Worm (Caenorhabditis elegans): Measurements from ENCODE around the gene F42A10.7.

The F42A10.7 gene

DNA sequence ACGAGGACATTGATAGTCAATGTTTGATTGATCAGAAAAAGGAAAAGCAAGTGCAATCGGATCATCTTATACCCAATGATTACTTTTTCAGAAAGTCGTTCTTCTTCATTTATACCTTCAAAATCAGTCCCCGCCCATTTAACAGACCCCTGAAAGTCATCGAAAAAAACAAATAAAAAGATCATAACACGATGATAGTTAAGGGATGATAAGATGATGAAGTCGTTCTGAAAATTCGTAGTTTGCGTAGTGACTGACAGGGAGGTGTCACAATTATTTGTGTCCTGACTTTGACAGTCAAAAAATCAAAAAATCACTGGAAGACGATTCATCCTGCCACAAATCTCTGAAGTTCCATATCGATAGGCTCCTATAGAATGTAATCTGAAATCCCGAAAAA, 16.0 kb upstream of the F42A10.7 start, which contains the start of gene ugt-66:
TSS of gene ugt-66 (minus strand) at position 101 of the 400 bp plus-strand sequence.
- TF ChIP-seq tra-4 (tag; optimal IDR thresholded peaks at IDR 0.05) (no peak), F13C5.2 (tag; optimal IDR thresholded peaks at IDR 0.05) (no peak), hnd-1 (tag; optimal IDR thresholded peaks at IDR 0.05) (no peak), tbx-11 (GFP tag; IDR thresholded peaks at IDR 0.05) (no peak), sea-1 (GFP tag; conservative IDR thresholded peaks at IDR 0.05) (no peak), pes-1 (GFP tag; IDR thresholded peaks at IDR 0.05) (no peak), hmbx-1 (tag; optimal IDR thresholded peaks at IDR 0.05) (no peak), ama-1 (optimal IDR thresholded peaks at IDR 0.05) (no peak), scrt-1 (GFP tag; IDR thresholded peaks at IDR 0.05) (no peak), ceh-13 (GFP tag; optimal IDR thresholded peaks at IDR 0.05) (no peak), tbx-37 (GFP tag; conservative IDR thresholded peaks at IDR 0.05) (no peak), hmg-4 (GFP tag; optimal IDR thresholded peaks at IDR 0.05) (no peak), ceh-36 (tag; optimal IDR thresholded peaks at IDR 0.05) (no peak), flt-1 (GFP tag; IDR thresholded peaks at IDR 0.05) (no peak), aly-1 (tag; optimal IDR thresholded peaks at IDR 0.05) (no peak)

DNA sequence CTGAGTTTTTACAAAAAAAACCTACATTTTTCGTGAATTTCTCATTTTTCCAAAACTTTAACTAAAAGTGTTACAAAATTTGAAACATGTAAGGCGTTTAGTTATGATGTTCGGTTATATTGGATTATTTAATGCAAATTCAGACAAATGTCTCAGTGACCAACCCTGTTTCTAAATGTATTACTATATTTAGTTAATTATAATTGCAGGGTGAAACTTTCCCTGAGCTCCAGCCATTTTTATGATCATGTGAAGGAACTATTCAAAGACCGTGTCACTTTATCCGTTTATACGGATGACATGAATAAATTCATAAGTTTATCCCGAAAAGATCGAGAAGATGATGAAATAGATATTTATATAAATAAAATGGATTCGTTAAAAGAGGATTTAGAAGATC, 12.3 kb upstream of the F42A10.7 start, which contains the start of gene C23G10.5:
TSS of gene C23G10.5 (plus strand) at position 301 of the 400 bp plus-strand sequence.
- TF ChIP-seq ets-7 (tag; optimal IDR thresholded peaks at IDR 0.05) = no peak
- TF ChIP-seq tbx-11 (GFP tag; IDR thresholded peaks at IDR 0.05) = no peak
- TF ChIP-seq tbx-37 (GFP tag; conservative IDR thresholded peaks at IDR 0.05) = no peak
- no peak for TF ChIP-seq tra-4 (tag; optimal IDR thresholded peaks at IDR 0.05)
- TF ChIP-seq aly-1 (tag; optimal IDR thresholded peaks at IDR 0.05) = no peak
- no peak for TF ChIP-seq hmbx-1 (tag; optimal IDR thresholded peaks at IDR 0.05)
- no peak for TF ChIP-seq ceh-13 (GFP tag; optimal IDR thresholded peaks at IDR 0.05)
- TF ChIP-seq ceh-36 (tag; optimal IDR thresholded peaks at IDR 0.05) = no peak
- TF ChIP-seq hmg-4 (GFP tag; optimal IDR thresholded peaks at IDR 0.05) = no peak
- no peak for TF ChIP-seq pes-1 (GFP tag; IDR thresholded peaks at IDR 0.05)
- TF ChIP-seq flt-1 (GFP tag; IDR thresholded peaks at IDR 0.05) = no peak
- no peak for TF ChIP-seq scrt-1 (GFP tag; IDR thresholded peaks at IDR 0.05)

DNA sequence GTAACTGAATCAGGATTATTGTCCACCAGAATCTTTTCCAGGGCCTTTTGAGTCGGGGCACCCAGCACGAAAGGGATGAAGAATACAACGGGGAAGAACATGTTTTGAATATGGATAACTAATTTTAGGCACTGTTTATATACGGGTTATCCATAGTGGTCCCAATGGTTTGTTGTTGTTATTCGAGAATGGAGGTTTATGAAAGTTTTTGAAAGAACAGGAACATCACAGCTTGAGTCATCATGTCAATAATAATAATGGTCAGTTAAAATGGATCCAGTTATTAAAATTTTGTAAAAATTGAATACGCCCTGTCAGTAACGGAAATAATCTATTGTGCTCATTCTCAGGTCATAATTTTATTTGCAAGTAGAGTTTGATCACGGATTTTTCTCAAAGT, 4.6 kb upstream of the F42A10.7 start, which contains the start of gene nas-28:
TSS of gene nas-28 (minus strand) at position 101 of the 400 bp plus-strand sequence.
- TF ChIP-seq B0310.2 (tag; optimal IDR thresholded peaks at IDR 0.05) (no peak), hmg-4 (GFP tag; optimal IDR thresholded peaks at IDR 0.05) (no peak), tra-4 (tag; optimal IDR thresholded peaks at IDR 0.05) (no peak), tbx-37 (GFP tag; conservative IDR thresholded peaks at IDR 0.05) (no peak), ceh-36 (tag; optimal IDR thresholded peaks at IDR 0.05) (no peak), hmbx-1 (tag; optimal IDR thresholded peaks at IDR 0.05) (no peak), tbx-11 (GFP tag; IDR thresholded peaks at IDR 0.05) (no peak), F13C5.2 (tag; optimal IDR thresholded peaks at IDR 0.05) (no peak), aly-1 (tag; optimal IDR thresholded peaks at IDR 0.05) (no peak), sea-1 (GFP tag; conservative IDR thresholded peaks at IDR 0.05) (no peak), hnd-1 (tag; optimal IDR thresholded peaks at IDR 0.05) (no peak), flt-1 (GFP tag; IDR thresholded peaks at IDR 0.05) (no peak), ets-7 (tag; optimal IDR thresholded peaks at IDR 0.05) (no peak), ama-1 (optimal IDR thresholded peaks at IDR 0.05) (no peak), scrt-1 (GFP tag; IDR thresholded peaks at IDR 0.05) (no peak), ceh-13 (GFP tag; optimal IDR thresholded peaks at IDR 0.05) (no peak), pes-1 (GFP tag; IDR thresholded peaks at IDR 0.05) (no peak)

ce11 chrIII:6180294-6180693, 1.8 kb upstream of the F42A10.7 start:
- TF ChIP-seq hmg-4 (GFP tag; optimal IDR thresholded peaks at IDR 0.05) (no peak), flt-1 (GFP tag; IDR thresholded peaks at IDR 0.05) (no peak), ceh-13 (GFP tag; optimal IDR thresholded peaks at IDR 0.05) (no peak), F13C5.2 (tag; optimal IDR thresholded peaks at IDR 0.05) (no peak)

ce11 chrIII:6179062-6179461, 576 bp upstream of the F42A10.7 start:
- TF ChIP-seq B0310.2 (tag; optimal IDR thresholded peaks at IDR 0.05) = no peak
- TF ChIP-seq tra-4 (tag; optimal IDR thresholded peaks at IDR 0.05) = no peak
- TF ChIP-seq hmbx-1 (tag; optimal IDR thresholded peaks at IDR 0.05) = no peak
- TF ChIP-seq F13C5.2 (tag; optimal IDR thresholded peaks at IDR 0.05) = no peak
- no peak for TF ChIP-seq tbx-11 (GFP tag; IDR thresholded peaks at IDR 0.05)
- TF ChIP-seq ets-7 (tag; optimal IDR thresholded peaks at IDR 0.05) = no peak
- TF ChIP-seq pes-1 (GFP tag; IDR thresholded peaks at IDR 0.05) = no peak
- TF ChIP-seq ama-1 (optimal IDR thresholded peaks at IDR 0.05) = no peak
- no peak for TF ChIP-seq sea-1 (GFP tag; conservative IDR thresholded peaks at IDR 0.05)
- TF ChIP-seq tbx-37 (GFP tag; conservative IDR thresholded peaks at IDR 0.05) = no peak
- no peak for TF ChIP-seq flt-1 (GFP tag; IDR thresholded peaks at IDR 0.05)
- TF ChIP-seq ceh-13 (GFP tag; optimal IDR thresholded peaks at IDR 0.05) = no peak
- TF ChIP-seq aly-1 (tag; optimal IDR thresholded peaks at IDR 0.05) = no peak
- no peak for TF ChIP-seq ceh-36 (tag; optimal IDR thresholded peaks at IDR 0.05)
- TF ChIP-seq scrt-1 (GFP tag; IDR thresholded peaks at IDR 0.05) = no peak
- TF ChIP-seq hmg-4 (GFP tag; optimal IDR thresholded peaks at IDR 0.05) = no peak
- no peak for TF ChIP-seq hnd-1 (tag; optimal IDR thresholded peaks at IDR 0.05)

DNA sequence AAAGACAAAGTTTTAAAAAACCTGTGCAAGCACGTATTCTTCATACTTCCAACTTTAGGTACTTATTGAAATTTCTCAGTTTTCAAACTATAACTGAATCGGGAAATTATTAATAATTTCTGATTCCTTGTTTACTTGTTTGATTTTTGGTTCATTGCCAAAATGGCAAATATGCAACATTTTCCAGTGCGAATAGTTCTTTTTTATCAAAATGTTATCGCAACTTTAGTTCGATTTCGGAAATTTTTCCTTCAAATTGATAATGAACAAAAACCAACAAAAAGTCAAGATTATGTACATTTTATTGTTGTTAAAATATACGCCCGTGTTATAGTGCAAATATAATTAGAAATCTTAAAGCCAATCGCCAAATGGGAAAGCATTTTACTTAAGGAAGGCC, 855 bp downstream of the F42A10.7 start:
- TF ChIP-seq scrt-1 (GFP tag; IDR thresholded peaks at IDR 0.05) = no peak
- TF ChIP-seq ceh-36 (tag; optimal IDR thresholded peaks at IDR 0.05) = no peak
- TF ChIP-seq hmbx-1 (tag; optimal IDR thresholded peaks at IDR 0.05) = no peak
- no peak for TF ChIP-seq B0310.2 (tag; optimal IDR thresholded peaks at IDR 0.05)
- TF ChIP-seq hnd-1 (tag; optimal IDR thresholded peaks at IDR 0.05) = no peak
- no peak for TF ChIP-seq hmg-4 (GFP tag; optimal IDR thresholded peaks at IDR 0.05)
- no peak for TF ChIP-seq pes-1 (GFP tag; IDR thresholded peaks at IDR 0.05)
- no peak for TF ChIP-seq F13C5.2 (tag; optimal IDR thresholded peaks at IDR 0.05)
- no peak for TF ChIP-seq ceh-13 (GFP tag; optimal IDR thresholded peaks at IDR 0.05)
- no peak for TF ChIP-seq ama-1 (optimal IDR thresholded peaks at IDR 0.05)
- no peak for TF ChIP-seq sea-1 (GFP tag; conservative IDR thresholded peaks at IDR 0.05)

- no peak for TF ChIP-seq tra-4 (tag; optimal IDR thresholded peaks at IDR 0.05)
- no peak for TF ChIP-seq pes-1 (GFP tag; IDR thresholded peaks at IDR 0.05)
- no peak for TF ChIP-seq hmbx-1 (tag; optimal IDR thresholded peaks at IDR 0.05)
- TF ChIP-seq B0310.2 (tag; optimal IDR thresholded peaks at IDR 0.05) = no peak
- TF ChIP-seq flt-1 (GFP tag; IDR thresholded peaks at IDR 0.05) = no peak
- TF ChIP-seq ceh-36 (tag; optimal IDR thresholded peaks at IDR 0.05) = no peak
- TF ChIP-seq hnd-1 (tag; optimal IDR thresholded peaks at IDR 0.05) = no peak
These were observed 1.7 kb downstream of the F42A10.7 start, which contains the start of gene F42A10.6 for ce11 chrIII:6176761-6177160. F42A10.6 (minus strand) TSS chrIII:6176861.
